Fruit fly (Drosophila melanogaster): ENCODE measurements around the gene Afti.

DNA sequence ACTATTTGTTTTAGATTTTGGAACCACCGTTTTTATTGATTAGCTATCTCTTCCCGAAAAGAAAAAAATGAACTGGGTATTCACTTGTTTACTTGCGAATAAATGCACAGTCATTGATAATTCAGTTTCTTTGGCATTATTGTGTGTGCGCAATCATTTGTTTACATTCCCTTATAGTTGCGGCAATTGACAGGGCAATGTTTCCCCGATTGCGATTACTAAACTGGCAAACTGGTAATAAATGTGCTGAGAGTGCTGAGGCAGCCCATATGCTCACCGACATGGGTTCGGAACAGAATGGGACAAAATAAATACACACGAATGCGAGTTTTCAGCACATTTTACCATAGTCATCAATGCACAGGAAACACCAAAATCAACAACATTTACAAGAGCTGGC is 39.4 kb upstream of the Afti start:
- TF ChIP-seq pan (optimal IDR thresholded peaks at IDR 0.05), result no peak
- no peak for TF ChIP-seq brk (GFP tag; optimal IDR thresholded peaks at IDR 0.05)
- no peak for TF ChIP-seq sv (GFP tag; optimal IDR thresholded peaks at IDR 0.05)
- TF ChIP-seq fru (GFP tag; optimal IDR thresholded peaks at IDR 0.05), result no peak
- TF ChIP-seq Vsx2 (GFP tag; optimal IDR thresholded peaks at IDR 0.05; ENCODE audit: partially characterized antibody), result no peak
- no peak for TF ChIP-seq jim (GFP tag; optimal IDR thresholded peaks at IDR 0.05)
- TF ChIP-seq Dfd (GFP tag; optimal IDR thresholded peaks at IDR 0.05), result no peak
- no peak for TF ChIP-seq Dif (GFP tag; optimal IDR thresholded peaks at IDR 0.05; ENCODE audit: partially characterized antibody)
- TF ChIP-seq CrebA (GFP tag; optimal IDR thresholded peaks at IDR 0.05; ENCODE audit: borderline replicate concordance), result no peak
- TF ChIP-seq Jra (GFP tag; optimal IDR thresholded peaks at IDR 0.05), result no peak
- TF ChIP-seq psq (GFP tag; optimal IDR thresholded peaks at IDR 0.05), result no peak
- no peak for TF ChIP-seq ey (GFP tag; optimal IDR thresholded peaks at IDR 0.05)
- TF ChIP-seq h (GFP tag; optimal IDR thresholded peaks at IDR 0.05), result no peak
- TF ChIP-seq tai (GFP tag; optimal IDR thresholded peaks at IDR 0.05), result no peak
